Worm (Caenorhabditis elegans) whole organism, mixed stage, embryonic: ENCODE measurements around the gene kmo-2.
A peak's percentile ranks its signal among the peaks of the same experiment; 100 is the strongest.

Experiments used
- M03D4.4 ChIP-seq: sonication (generic microtip); optimal IDR thresholded peaks from 2 replicates; lab custom pipeline; 2017; ENCODE audit warnings: mild to moderate bottlenecking, missing genetic modification characterization, missing compliant biosample characterization
- bed-3 ChIP-seq: fragments of 200-800 bp; sonication (Bioruptor generic); optimal IDR thresholded peaks from 3 replicates; lab custom pipeline; 2018; ENCODE audit warnings: mild to moderate bottlenecking, missing genetic modification characterization, moderate library complexity, missing compliant biosample characterization
- blmp-1 ChIP-seq: fragments of 150-350 bp; optimal IDR thresholded peaks from 2 replicates; lab custom pipeline; 2014; ENCODE audit warnings: missing biosample characterization, missing genetic modification characterization
- ceh-39 ChIP-seq: fragments of 150-350 bp; optimal IDR thresholded peaks from 2 replicates; lab custom pipeline; 2014; ENCODE audit warnings: missing biosample characterization, missing genetic modification characterization
- ceh-43 ChIP-seq: fragments of 200-800 bp; sonication (Bioruptor generic); optimal IDR thresholded peaks from 2 replicates; lab custom pipeline; 2018; ENCODE audit warnings: mild to moderate bottlenecking, missing genetic modification characterization, moderate library complexity, missing compliant biosample characterization
- ceh-83 ChIP-seq: fragments of 200-800 bp; sonication (Bioruptor generic); optimal IDR thresholded peaks from 2 replicates; lab custom pipeline; 2018; ENCODE audit warnings: mild to moderate bottlenecking, missing genetic modification characterization, missing compliant biosample characterization
- ces-1 ChIP-seq: fragments of 150-350 bp; optimal IDR thresholded peaks from 2 replicates; lab custom pipeline; 2014; ENCODE audit warnings: missing biosample characterization, missing genetic modification reagents, missing genetic modification characterization
- drap-1 ChIP-seq: fragments of 200-800 bp; sonication (Bioruptor generic); optimal IDR thresholded peaks from 3 replicates; lab custom pipeline; 2018; ENCODE audit warnings: mild to moderate bottlenecking, missing genetic modification characterization, missing compliant biosample characterization
- elt-1 ChIP-seq: sonication (generic microtip); optimal IDR thresholded peaks from 2 replicates; lab custom pipeline; 2017; ENCODE audit warnings: missing genetic modification characterization, mild to moderate bottlenecking, missing compliant biosample characterization, antibody characterized with exemption, moderate library complexity, borderline replicate concordance; ENCODE audit not compliant: insufficient read depth
- elt-3 ChIP-seq: fragments of 150-350 bp; optimal IDR thresholded peaks from 2 replicates; lab custom pipeline; 2014; ENCODE audit warnings: missing biosample characterization, missing genetic modification characterization
- flh-1 ChIP-seq: fragments of 200-800 bp; sonication (Bioruptor generic); optimal IDR thresholded peaks from 2 replicates; lab custom pipeline; 2018; ENCODE audit warnings: mild to moderate bottlenecking, missing genetic modification characterization, moderate library complexity, missing compliant biosample characterization
- hlh-1 ChIP-seq: fragments of 150-350 bp; optimal IDR thresholded peaks from 2 replicates; lab custom pipeline; 2014; ENCODE audit warnings: missing biosample characterization, missing genetic modification reagents, missing genetic modification characterization
- lin-13 ChIP-seq: fragments of 150-350 bp; optimal IDR thresholded peaks from 2 replicates; lab custom pipeline; 2014; ENCODE audit warnings: missing biosample characterization, missing genetic modification characterization
- lin-32 ChIP-seq: fragments of 200-800 bp; sonication (Bioruptor generic); optimal IDR thresholded peaks from 2 replicates; lab custom pipeline; 2018; ENCODE audit warnings: mild to moderate bottlenecking, missing genetic modification characterization, missing compliant biosample characterization
- lsy-2 ChIP-seq: fragments of 150-350 bp; optimal IDR thresholded peaks from 2 replicates; lab custom pipeline; 2014; ENCODE audit warnings: missing biosample characterization, missing genetic modification characterization
- mab-5 ChIP-seq: fragments of 150-350 bp; optimal IDR thresholded peaks from 2 replicates; lab custom pipeline; 2014; ENCODE audit warnings: missing biosample characterization, missing genetic modification characterization
- mep-1 ChIP-seq: fragments of 150-350 bp; optimal IDR thresholded peaks from 2 replicates; lab custom pipeline; 2017; ENCODE audit warnings: missing biosample characterization, missing genetic modification reagents, missing genetic modification characterization, inconsistent platforms
- nhr-12 ChIP-seq: fragments of 150-350 bp; optimal IDR thresholded peaks from 2 replicates; lab custom pipeline; 2014; ENCODE audit warnings: missing biosample characterization, missing genetic modification characterization
- nhr-237 ChIP-seq: fragments of 150-350 bp; optimal IDR thresholded peaks from 2 replicates; lab custom pipeline; 2014; ENCODE audit warnings: missing biosample characterization, missing genetic modification characterization
- nhr-28 ChIP-seq: fragments of 150-350 bp; optimal IDR thresholded peaks from 2 replicates; lab custom pipeline; 2014; ENCODE audit warnings: missing biosample characterization, missing genetic modification characterization
- pha-4 ChIP-seq: fragments of 150-350 bp; optimal IDR thresholded peaks from 2 replicates; lab custom pipeline; 2018; ENCODE audit warnings: missing biosample characterization, missing genetic modification reagents, missing genetic modification characterization
- sem-2 ChIP-seq: fragments of 200-800 bp; sonication (Bioruptor generic); optimal IDR thresholded peaks from 2 replicates; lab custom pipeline; 2018; ENCODE audit warnings: mild to moderate bottlenecking, missing genetic modification characterization, missing compliant biosample characterization
- snpc-4 ChIP-seq: fragments of 150-350 bp; optimal IDR thresholded peaks from 2 replicates; lab custom pipeline; 2014; ENCODE audit warnings: missing biosample characterization, missing genetic modification characterization
- unc-120 ChIP-seq: sonication (generic microtip); optimal IDR thresholded peaks from 2 replicates; lab custom pipeline; 2017; ENCODE audit warnings: missing genetic modification characterization, missing compliant biosample characterization; ENCODE audit not compliant: poor library complexity, severe bottlenecking
- unc-39 ChIP-seq: fragments of 150-350 bp; optimal IDR thresholded peaks from 2 replicates; lab custom pipeline; 2014; ENCODE audit warnings: missing biosample characterization, missing genetic modification characterization
- unc-62 ChIP-seq: fragments of 150-350 bp; optimal IDR thresholded peaks from 2 replicates; lab custom pipeline; 2014; ENCODE audit warnings: missing biosample characterization, missing genetic modification reagents, missing genetic modification characterization
- zip-8 ChIP-seq: fragments of 150-350 bp; optimal IDR thresholded peaks from 2 replicates; lab custom pipeline; 2014; ENCODE audit warnings: missing biosample characterization, missing genetic modification characterization

kmo-2 gene

DNA sequence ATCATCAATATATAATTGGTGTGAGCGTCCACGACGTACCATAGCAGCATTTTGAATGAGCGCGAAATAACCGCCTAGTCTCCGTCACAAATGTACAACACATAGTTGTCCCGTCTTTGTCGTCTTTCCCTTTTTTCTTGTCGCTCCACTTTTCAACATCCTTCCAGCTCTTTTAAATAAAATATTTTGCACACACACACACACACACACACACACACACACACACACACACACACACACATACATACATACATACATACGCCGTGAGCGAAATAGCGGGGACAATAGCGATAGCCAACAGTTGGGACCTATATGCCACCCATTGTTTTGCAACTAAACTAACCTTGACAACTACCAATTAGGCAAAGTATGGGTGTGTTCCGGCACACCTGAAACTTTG lies 30.0 kb downstream of the kmo-2 start:
- TF ChIP-seq unc-120 (no peak), ceh-83 (GFP tag; lab: Kevin White, UChicago) (peak; percentile 76), sem-2 (GFP tag; lab: Kevin White, UChicago) (peak; percentile 10)

DNA sequence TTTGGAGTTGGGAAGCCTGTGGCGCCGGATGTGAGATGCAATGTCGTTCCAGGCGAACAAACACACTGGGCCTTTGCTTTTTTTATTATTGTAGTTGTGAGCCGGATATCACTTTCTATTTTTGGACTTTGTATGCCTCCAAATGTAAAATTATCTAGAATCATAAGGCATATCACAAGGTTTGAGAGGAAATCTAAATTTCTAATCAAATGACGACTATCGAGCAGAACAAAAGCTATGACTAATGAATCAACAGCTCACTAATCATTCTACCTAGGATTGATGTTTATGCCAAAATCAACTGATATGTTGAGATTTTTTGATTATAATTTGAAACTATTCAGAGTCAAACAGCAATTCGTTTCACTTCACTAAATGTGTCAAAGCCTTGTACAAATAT lies 30.4 kb downstream of the kmo-2 start:
- TF ChIP-seq mep-1 (tag; lab: Kevin White, UChicago) (no peak), ceh-83 (GFP tag; lab: Kevin White, UChicago) (no peak), zip-8 (tag; lab: Kevin White, UChicago) (no peak), nhr-237 (tag; lab: Kevin White, UChicago) (no peak), flh-1 (GFP tag; lab: Kevin White, UChicago) (no peak), lsy-2 (tag; lab: Kevin White, UChicago) (no peak)

DNA sequence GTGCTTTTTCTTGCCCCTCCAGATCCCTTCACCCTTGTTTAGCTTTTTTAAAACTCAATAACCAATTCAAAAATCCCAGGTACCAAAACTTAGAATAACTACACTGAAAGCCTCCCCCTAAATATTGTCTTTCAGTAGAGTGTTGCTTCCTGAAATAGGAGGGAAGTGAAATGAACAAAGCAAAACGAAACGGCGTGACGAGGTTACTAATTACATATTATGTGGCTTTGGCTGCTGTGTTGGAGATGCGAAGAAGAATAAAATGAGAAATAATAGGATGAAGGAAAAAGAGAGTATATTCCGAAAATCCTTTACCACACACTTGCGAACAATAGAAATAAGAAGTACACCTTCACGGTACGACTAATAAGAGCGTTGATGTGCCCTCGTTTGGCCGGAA lies 32.2 kb downstream of the kmo-2 start:
- no peak for TF ChIP-seq ceh-43 (GFP tag; lab: Kevin White, UChicago)
- no peak for TF ChIP-seq mab-5 (tag; lab: Kevin White, UChicago)
- no peak for TF ChIP-seq nhr-12 (tag; lab: Kevin White, UChicago)
- peak; percentile 67 for TF ChIP-seq ces-1
- no peak for TF ChIP-seq lin-32 (GFP tag; lab: Kevin White, UChicago)
- TF ChIP-seq elt-3 (tag; lab: Kevin White, UChicago), result no peak
- no peak for TF ChIP-seq ceh-39 (tag; lab: Kevin White, UChicago)
- no peak for TF ChIP-seq unc-39 (tag; lab: Kevin White, UChicago)

DNA sequence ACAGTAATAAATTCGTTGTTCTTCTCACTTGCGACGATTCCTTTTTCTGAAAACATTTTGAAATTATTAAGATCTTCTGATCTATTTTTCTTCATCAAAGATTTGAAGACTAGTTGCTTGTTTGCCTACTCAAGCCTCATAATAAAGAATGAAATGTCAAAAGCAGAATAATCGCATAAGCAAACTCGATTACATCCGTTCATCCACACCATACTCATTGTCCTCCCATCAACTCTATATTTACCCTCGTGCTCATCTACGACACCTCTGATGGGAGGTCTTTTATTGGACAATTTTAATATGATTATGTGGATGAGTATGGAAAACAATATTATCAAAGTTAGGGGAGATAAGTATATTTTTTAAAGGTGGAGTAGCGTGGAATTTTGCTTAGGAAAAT lies 34.5 kb downstream of the kmo-2 start:
- peak; percentile 73 for TF ChIP-seq ces-1
- no peak for TF ChIP-seq nhr-28 (tag; lab: Kevin White, UChicago)
- no peak for TF ChIP-seq lin-32 (GFP tag; lab: Kevin White, UChicago)
- no peak for TF ChIP-seq flh-1 (GFP tag; lab: Kevin White, UChicago)
- no peak for TF ChIP-seq elt-1 (tag; lab: Kevin White, UChicago)
- no peak for TF ChIP-seq unc-62 (GFP tag; lab: Kevin White, UChicago)

DNA sequence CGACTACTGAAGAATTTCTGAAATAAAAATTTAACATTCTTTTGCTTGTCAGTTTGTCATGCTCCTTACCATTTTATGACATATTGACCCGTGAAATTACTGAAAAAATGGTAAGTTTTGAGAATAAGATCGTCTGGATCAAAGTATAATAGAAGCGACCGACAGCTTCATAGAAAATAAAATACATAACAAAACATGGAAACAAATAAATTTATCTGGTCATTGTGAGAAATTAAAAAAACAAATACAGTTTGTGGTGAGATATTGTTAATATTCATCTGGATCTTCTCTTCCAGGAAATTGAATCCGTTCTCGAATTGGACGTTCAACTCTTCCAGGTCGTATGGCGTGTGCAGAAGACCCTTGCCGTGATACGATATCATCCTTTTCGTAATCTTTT lies 36.3 kb downstream of the kmo-2 start, which contains the start of gene pkc-1:
Gene pkc-1, minus strand, starts transcription at position 101 of the 400 bp plus-strand sequence.
- no peak for TF ChIP-seq nhr-12 (tag; lab: Kevin White, UChicago)
- TF ChIP-seq pha-4 (tag; lab: Kevin White, UChicago), result no peak
- TF ChIP-seq nhr-237 (tag; lab: Kevin White, UChicago), result no peak
- no peak for TF ChIP-seq unc-120
- no peak for TF ChIP-seq ceh-43 (GFP tag; lab: Kevin White, UChicago)
- TF ChIP-seq blmp-1, result no peak
- TF ChIP-seq bed-3 (GFP tag; lab: Kevin White, UChicago), result no peak
- TF ChIP-seq snpc-4, result no peak

DNA sequence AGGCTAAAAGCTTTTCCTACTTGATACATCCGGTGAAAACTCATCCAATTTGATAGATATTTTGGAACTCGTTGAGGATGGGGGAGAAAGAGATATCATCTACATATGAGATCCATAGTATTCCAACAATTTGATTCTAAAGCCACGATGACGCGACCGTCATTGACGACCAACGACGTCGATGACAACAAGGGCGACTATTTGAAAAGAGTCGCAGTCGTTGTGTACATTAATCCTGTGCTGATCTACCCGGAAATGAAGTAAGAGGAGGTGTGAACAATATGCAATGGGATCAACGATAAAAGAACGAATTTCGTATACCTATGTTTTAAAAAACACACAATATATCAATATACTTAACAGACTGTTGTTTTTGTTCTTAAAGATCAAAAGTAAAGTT lies 40.2 kb downstream of the kmo-2 start:
- TF ChIP-seq flh-1 (GFP tag; lab: Kevin White, UChicago) (no peak), unc-62 (GFP tag; lab: Kevin White, UChicago) (no peak), lin-32 (GFP tag; lab: Kevin White, UChicago) (no peak), M03D4.4 (tag; lab: Kevin White, UChicago) (no peak), blmp-1 (no peak), bed-3 (GFP tag; lab: Kevin White, UChicago) (no peak), mep-1 (tag; lab: Kevin White, UChicago) (no peak), nhr-12 (tag; lab: Kevin White, UChicago) (no peak), drap-1 (GFP tag; lab: Kevin White, UChicago) (no peak)

DNA sequence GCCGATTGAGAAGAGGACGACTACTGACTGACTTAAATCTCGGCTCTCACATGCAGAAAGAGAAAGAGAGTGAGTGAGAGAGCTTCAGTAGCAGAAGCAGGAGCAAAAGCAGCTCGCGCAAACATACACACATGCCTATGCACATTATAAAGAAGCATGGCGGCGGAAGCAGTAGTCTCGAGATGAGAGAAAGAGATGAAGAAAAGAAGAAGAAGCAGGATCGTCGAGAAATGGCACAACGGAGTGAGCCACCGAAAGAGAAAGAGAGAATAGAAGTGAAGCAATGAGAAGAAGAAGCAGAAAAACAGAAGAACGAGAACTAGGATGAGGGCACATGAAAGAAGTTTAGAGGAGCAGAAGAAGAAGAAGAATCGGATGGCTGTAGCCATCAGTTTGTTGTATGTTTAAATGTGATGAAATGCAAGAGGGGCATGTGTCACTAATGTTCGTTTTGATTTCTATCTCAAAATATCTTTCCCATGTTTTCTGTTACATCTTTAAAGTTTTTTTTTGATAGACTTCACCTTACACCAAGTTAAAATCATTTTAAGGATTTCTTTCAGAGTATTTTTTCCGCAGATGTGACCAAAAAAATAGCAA lies 41.4 kb downstream of the kmo-2 start:
- TF ChIP-seq nhr-12 (tag; lab: Kevin White, UChicago) (no peak), ces-1 (peak; percentile 65), nhr-237 (tag; lab: Kevin White, UChicago) (no peak), unc-62 (GFP tag; lab: Kevin White, UChicago) (peak; percentile 66), lin-13 (peak; percentile 4), unc-120 (peak; percentile 81), hlh-1 (tag; lab: Kevin White, UChicago) (peak; percentile 17)
